Worm (Caenorhabditis elegans) whole organism, early embryonic: ENCODE results near the gene dmsr-16.

Experiments
- ama-1 ChIP-seq: fragments of 150-350 bp; optimal IDR thresholded peaks from 2 replicates; lab custom pipeline; 2014
- ceh-13 ChIP-seq: fragments of 200-800 bp; sonication (Bioruptor generic); optimal IDR thresholded peaks from 2 replicates; lab custom pipeline; 2018; ENCODE audit warnings: mild to moderate bottlenecking, missing genetic modification characterization, missing compliant biosample characterization
- ceh-36 ChIP-seq: sonication (generic microtip); optimal IDR thresholded peaks from 2 replicates; lab custom pipeline; 2016; ENCODE audit warnings: missing genetic modification characterization, inconsistent platforms, missing compliant biosample characterization
- ets-7 ChIP-seq: sonication (generic microtip); optimal IDR thresholded peaks from 2 replicates; lab custom pipeline; 2016; ENCODE audit warnings: missing genotype, missing genetic modification characterization, missing compliant biosample characterization
- hmg-4 ChIP-seq: fragments of 200-800 bp; sonication (Bioruptor generic); optimal IDR thresholded peaks from 2 replicates; lab custom pipeline; 2018; ENCODE audit warnings: mild to moderate bottlenecking, missing genetic modification characterization, missing compliant biosample characterization
- hnd-1 ChIP-seq: sonication (generic microtip); optimal IDR thresholded peaks from 2 replicates; lab custom pipeline; 2016; ENCODE audit warnings: missing genetic modification characterization, missing compliant biosample characterization
- sea-1 ChIP-seq: fragments of 200-800 bp; sonication (Bioruptor generic); conservative IDR thresholded peaks from 2 replicates; pipeline ENCODE4 v1.3.6; 2022; ENCODE audit warnings: missing genetic modification characterization, missing compliant biosample characterization
- tbx-11 ChIP-seq: fragments of 200-800 bp; sonication (Bioruptor generic); IDR thresholded peaks from 2 replicates; pipeline ENCODE4 v1.3.6; 2022; ENCODE audit warnings: missing genetic modification characterization, missing compliant biosample characterization
- tra-4 ChIP-seq: sonication (generic microtip); optimal IDR thresholded peaks from 2 replicates; lab custom pipeline; 2017; ENCODE audit warnings: missing genetic modification characterization, missing compliant biosample characterization

DNA sequence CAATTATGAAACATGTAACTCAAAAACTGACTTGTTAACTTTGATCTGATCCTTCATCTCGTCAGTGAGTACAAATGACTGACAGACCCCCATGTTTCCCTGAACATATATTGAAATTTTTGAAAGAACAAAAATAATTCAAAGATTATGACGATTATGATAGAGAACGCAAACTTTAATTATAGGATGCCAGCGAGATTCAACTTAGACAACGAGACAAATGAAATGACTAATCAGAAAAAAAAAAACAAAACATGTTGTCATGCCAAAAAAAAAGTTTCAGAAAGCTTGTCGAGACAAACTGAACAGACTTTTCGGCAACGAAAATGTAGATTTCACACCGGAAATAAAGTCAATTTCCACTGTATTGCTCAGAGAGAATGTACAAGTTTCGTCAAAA is 45.8 kb upstream of the dmsr-16 start, which contains the start of gene gpa-10:
- TF ChIP-seq tra-4 (tag; lab: Kevin White, UChicago) (no peak), ets-7 (tag; lab: Kevin White, UChicago) (no peak), ama-1 (lab: Kevin White, UChicago) (no peak), hmg-4 (GFP tag; lab: Kevin White, UChicago) (no peak), hnd-1 (tag; lab: Kevin White, UChicago) (no peak), ceh-13 (GFP tag; lab: Kevin White, UChicago) (no peak), sea-1 (GFP tag; lab: Robert Waterston, UW) (no peak), tbx-11 (GFP tag; lab: Robert Waterston, UW) (no peak), ceh-36 (tag; lab: Kevin White, UChicago) (no peak)
